Fruit fly (Drosophila melanogaster) Kc167 (cell line): ENCODE measurements around the gene lwr.

ENCODE experiments used
- Myc ChIP-seq: fragments of >200 bp; optimal IDR thresholded peaks from 2 replicates; lab custom pipeline; 2017; ENCODE audit warnings: missing external identifiers
- Sin3A ChIP-seq: fragments of >200 bp; optimal IDR thresholded peaks from 2 replicates; lab custom pipeline; 2018; ENCODE audit warnings: missing external identifiers
- h ChIP-seq: fragments of >200 bp; optimal IDR thresholded peaks from 3 replicates; lab custom pipeline; 2018; ENCODE audit warnings: missing external identifiers
- insv ChIP-seq: fragments of >200 bp; optimal IDR thresholded peaks from 3 replicates; lab custom pipeline; 2018; ENCODE audit warnings: missing external identifiers
- psq ChIP-seq: fragments of >200 bp; optimal IDR thresholded peaks from 2 replicates; lab custom pipeline; 2017; ENCODE audit warnings: missing external identifiers
- ttk ChIP-seq: sonication (Bioruptor generic); optimal IDR thresholded peaks from 2 replicates; lab custom pipeline; 2017; ENCODE audit warnings: missing external identifiers

Gene lwr

dm6 chr2L:498474-498821 lies 43.9 kb downstream of the lwr start:
- TF ChIP-seq Sin3A (no peak), h (no peak), insv (no peak), psq (lab: Kevin White, UChicago) (no peak), ttk (no peak), Myc (lab: Kevin White, UChicago) (no peak)

dm6 chr2L:497657-498473 lies 44.5 kb downstream of the lwr start:
- TF ChIP-seq h: no peak
- no peak for TF ChIP-seq Myc (lab: Kevin White, UChicago)
- no peak for TF ChIP-seq insv
- TF ChIP-seq psq (lab: Kevin White, UChicago): no peak
- TF ChIP-seq ttk: no peak
- no peak for TF ChIP-seq Sin3A

dm6 chr2L:496841-497240 lies 45.5 kb downstream of the lwr start:
- TF ChIP-seq Myc (lab: Kevin White, UChicago): no peak
- TF ChIP-seq Sin3A: no peak
- TF ChIP-seq insv: no peak
- TF ChIP-seq psq (lab: Kevin White, UChicago): no peak

- TF ChIP-seq insv (no peak), Sin3A (no peak), h (no peak), ttk (no peak), Myc (lab: Kevin White, UChicago) (no peak), psq (lab: Kevin White, UChicago) (no peak)
Observed at dm6 chr2L:496436-496835, 45.9 kb downstream of the lwr start.

- TF ChIP-seq Sin3A (no peak), ttk (no peak), insv (no peak), h (no peak), Myc (lab: Kevin White, UChicago) (no peak), psq (lab: Kevin White, UChicago) (no peak)
Observed at dm6 chr2L:495381-496240, 46.8 kb downstream of the lwr start.

- TF ChIP-seq ttk: no peak
- TF ChIP-seq psq (lab: Kevin White, UChicago): no peak
- no peak for TF ChIP-seq h
- no peak for TF ChIP-seq insv
- TF ChIP-seq Sin3A: no peak
- TF ChIP-seq Myc (lab: Kevin White, UChicago): no peak
Observed at dm6 chr2L:493274-493673, 49.1 kb downstream of the lwr start.

- TF ChIP-seq Sin3A (no peak), h (no peak), Myc (lab: Kevin White, UChicago) (no peak), insv (no peak), ttk (no peak), psq (lab: Kevin White, UChicago) (no peak)
Observed at dm6 chr2L:492225-492624, 50.2 kb downstream of the lwr start.
